Worm (Caenorhabditis elegans) whole organism, L1 larva: ENCODE data around the gene clec-78.

ENCODE experiments used
- ama-1 ChIP-seq: fragments of 150-350 bp; optimal IDR thresholded peaks from 2 replicates; lab custom pipeline; 2014
- ceh-90 ChIP-seq: sonication (generic microtip); optimal IDR thresholded peaks from 2 replicates; lab custom pipeline; 2016; ENCODE audit warnings: missing genetic modification characterization, missing compliant biosample characterization
- hlh-4 ChIP-seq: sonication (generic microtip); optimal IDR thresholded peaks from 2 replicates; lab custom pipeline; 2016; ENCODE audit warnings: mild to moderate bottlenecking, missing genetic modification characterization, missing compliant biosample characterization
- hpl-2 ChIP-seq: fragments of 150-350 bp; optimal IDR thresholded peaks from 2 replicates; lab custom pipeline; 2014; ENCODE audit warnings: missing biosample characterization, missing genetic modification reagents, missing genetic modification characterization
- irx-1 ChIP-seq: sonication (generic microtip); optimal IDR thresholded peaks from 2 replicates; lab custom pipeline; 2016; ENCODE audit warnings: missing genetic modification characterization, missing compliant biosample characterization
- lsy-2 ChIP-seq, 2 experiments: fragments of 150-350 bp; optimal IDR thresholded peaks; 2 replicates each; lab custom pipeline; 2014; ENCODE audit warnings: missing biosample characterization in 2 of 2, missing genetic modification characterization in 2 of 2
- mdl-1 ChIP-seq, 2 experiments: fragments of 150-350 bp; optimal IDR thresholded peaks; 2 replicates each; lab custom pipeline; 2014 to 2017; ENCODE audit warnings: missing biosample characterization in 2 of 2, missing genetic modification characterization in 2 of 2, inconsistent platforms in 1 of 2
- nhr-20 ChIP-seq: sonication (generic microtip); optimal IDR thresholded peaks from 2 replicates; lab custom pipeline; 2016; ENCODE audit warnings: mild to moderate bottlenecking, missing genetic modification characterization, missing compliant biosample characterization
- nhr-237 ChIP-seq: fragments of 150-350 bp; optimal IDR thresholded peaks from 2 replicates; lab custom pipeline; 2014; ENCODE audit warnings: missing biosample characterization, missing genetic modification characterization
- nhr-76 ChIP-seq: sonication (generic microtip); optimal IDR thresholded peaks from 2 replicates; lab custom pipeline; 2017; ENCODE audit warnings: missing biosample characterization, missing genetic modification characterization
- pqm-1 ChIP-seq: sonication (generic microtip); optimal IDR thresholded peaks from 3 replicates; lab custom pipeline; 2017; ENCODE audit warnings: missing biosample characterization, missing genetic modification characterization
- skn-1 ChIP-seq: fragments of 150-350 bp; optimal IDR thresholded peaks from 2 replicates; lab custom pipeline; 2014; ENCODE audit warnings: missing biosample characterization, missing genetic modification characterization
- sox-4 ChIP-seq: sonication (generic microtip); optimal IDR thresholded peaks from 2 replicates; lab custom pipeline; 2016; ENCODE audit warnings: missing genetic modification characterization, missing compliant biosample characterization

DNA sequence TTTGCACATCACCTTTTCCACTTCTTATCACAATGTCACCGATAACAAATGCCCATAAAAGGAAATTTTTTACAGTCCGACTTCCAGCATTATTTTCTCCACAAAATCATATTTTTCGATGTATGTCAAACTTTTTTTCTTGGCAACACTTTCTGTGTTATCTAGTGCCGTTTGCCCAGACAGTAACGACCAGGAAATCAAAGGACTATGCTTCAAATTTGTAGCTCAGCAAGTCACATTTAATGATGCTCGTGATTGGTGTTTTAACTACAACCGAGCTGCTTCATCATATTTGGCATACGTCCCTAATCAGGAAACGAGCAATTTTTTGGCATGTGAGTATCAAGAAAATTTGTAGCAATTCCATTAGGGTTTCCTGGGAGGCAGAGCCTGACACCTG lies 25.4 kb upstream of the clec-78 start:
- no peak for TF ChIP-seq lsy-2 (tag; optimal IDR thresholded peaks at IDR 0.05; lab: Kevin White, UChicago)
- TF ChIP-seq ceh-90 (tag; lab: Kevin White, UChicago): no peak
- no peak for TF ChIP-seq sox-4 (tag; lab: Kevin White, UChicago)
- no peak for TF ChIP-seq nhr-237 (tag; lab: Kevin White, UChicago)
- no peak for TF ChIP-seq skn-1 (tag; lab: Kevin White, UChicago)
- TF ChIP-seq hlh-4 (tag; lab: Kevin White, UChicago): no peak
- TF ChIP-seq mdl-1 (tag; optimal IDR thresholded peaks at IDR 0.05; lab: Kevin White, UChicago): no peak
- no peak for TF ChIP-seq ama-1 (lab: Kevin White, UChicago)
- TF ChIP-seq hpl-2 (GFP tag; lab: Kevin White, UChicago): no peak
- no peak for TF ChIP-seq nhr-20 (tag; lab: Kevin White, UChicago)
- no peak for TF ChIP-seq nhr-76 (tag; lab: Kevin White, UChicago)
- TF ChIP-seq pqm-1 (tag; lab: Kevin White, UChicago): no peak
- TF ChIP-seq irx-1 (tag; lab: Kevin White, UChicago): no peak
